Worm (Caenorhabditis elegans) whole organism, early embryonic: ENCODE measurements around the gene gcy-22.
A peak's percentile ranks its signal among the peaks of the same experiment; 100 is the strongest.

ENCODE experiments used
- ama-1 ChIP-seq: fragments of 150-350 bp; optimal IDR thresholded peaks from 2 replicates; lab custom pipeline; 2014
- ceh-13 ChIP-seq: fragments of 200-800 bp; sonication (Bioruptor generic); optimal IDR thresholded peaks from 2 replicates; lab custom pipeline; 2018; ENCODE audit warnings: mild to moderate bottlenecking, missing genetic modification characterization, missing compliant biosample characterization
- ceh-36 ChIP-seq: sonication (generic microtip); optimal IDR thresholded peaks from 2 replicates; lab custom pipeline; 2016; ENCODE audit warnings: missing genetic modification characterization, inconsistent platforms, missing compliant biosample characterization
- flt-1 ChIP-seq: fragments of 200-800 bp; sonication (Bioruptor generic); IDR thresholded peaks from 2 replicates; pipeline ENCODE4 v1.3.6; 2022; ENCODE audit warnings: missing genetic modification characterization, missing compliant biosample characterization
- hmg-4 ChIP-seq: fragments of 200-800 bp; sonication (Bioruptor generic); optimal IDR thresholded peaks from 2 replicates; lab custom pipeline; 2018; ENCODE audit warnings: mild to moderate bottlenecking, missing genetic modification characterization, missing compliant biosample characterization
- scrt-1 ChIP-seq: fragments of 200-800 bp; sonication (Bioruptor generic); IDR thresholded peaks from 2 replicates; pipeline ENCODE4 v1.3.6; 2022; ENCODE audit warnings: missing genetic modification characterization, missing compliant biosample characterization
- sea-1 ChIP-seq: fragments of 200-800 bp; sonication (Bioruptor generic); conservative IDR thresholded peaks from 2 replicates; pipeline ENCODE4 v1.3.6; 2022; ENCODE audit warnings: missing genetic modification characterization, missing compliant biosample characterization
- tbx-37 ChIP-seq: fragments of 200-800 bp; sonication (Bioruptor generic); conservative IDR thresholded peaks from 2 replicates; pipeline ENCODE4 v1.3.6; 2022; ENCODE audit warnings: missing genetic modification reagents, missing genetic modification characterization, missing compliant biosample characterization

ce11 chrV:20783642-20784041, 41.2 kb downstream of the gcy-22 start:
- TF ChIP-seq ama-1 (lab: Kevin White, UChicago) (no peak), ceh-13 (GFP tag; lab: Kevin White, UChicago) (no peak), hmg-4 (GFP tag; lab: Kevin White, UChicago) (no peak), tbx-37 (GFP tag; lab: Robert Waterston, UW) (0 out of 2 replicates have a peak, but pooled peaks have one; percentile 5), flt-1 (GFP tag; lab: Robert Waterston, UW) (no peak), sea-1 (no peak), scrt-1 (GFP tag; lab: Robert Waterston, UW) (no peak), ceh-36 (tag; lab: Kevin White, UChicago) (no peak)
